Worm (Caenorhabditis elegans) whole organism, young adult: ENCODE results near the gene vps-26.
A peak's percentile ranks its signal among the peaks of the same experiment; 100 is the strongest.

ENCODE experiments used
- C17E4.6 ChIP-seq: fragments of 200-800 bp; sonication (Bioruptor generic); IDR thresholded peaks from 2 replicates; pipeline ENCODE4 v1.3.6; 2022; ENCODE audit warnings: missing genetic modification reagents, missing genetic modification characterization, missing compliant biosample characterization
- D2030.7 ChIP-seq: fragments of 200-800 bp; sonication (Bioruptor generic); IDR thresholded peaks from 2 replicates; pipeline ENCODE4 v1.3.6; 2022; ENCODE audit warnings: missing genetic modification reagents, missing genetic modification characterization, missing compliant biosample characterization
- F23B12.7 ChIP-seq: sonication (generic microtip); optimal IDR thresholded peaks from 2 replicates; lab custom pipeline; 2017; ENCODE audit warnings: missing genetic modification characterization, mild to moderate bottlenecking, missing compliant biosample characterization, antibody characterized with exemption, moderate library complexity; ENCODE audit not compliant: insufficient read depth
- F39B2.1 ChIP-seq: fragments of 200-800 bp; sonication (Bioruptor generic); IDR thresholded peaks from 2 replicates; pipeline ENCODE4 v1.3.6; 2022; ENCODE audit warnings: missing genetic modification reagents, missing genetic modification characterization, missing compliant biosample characterization
- F52B5.7 ChIP-seq: sonication (generic microtip); optimal IDR thresholded peaks from 2 replicates; lab custom pipeline; 2016; ENCODE audit warnings: mild to moderate bottlenecking, missing genetic modification characterization, missing compliant biosample characterization
- F57A8.1 ChIP-seq: fragments of 200-800 bp; sonication (Bioruptor generic); optimal IDR thresholded peaks from 2 replicates; lab custom pipeline; 2018; ENCODE audit warnings: mild to moderate bottlenecking, missing genetic modification characterization, moderate library complexity, missing compliant biosample characterization
- K12H6.12 ChIP-seq: fragments of 200-800 bp; sonication (Bioruptor generic); optimal IDR thresholded peaks from 2 replicates; lab custom pipeline; 2018; ENCODE audit warnings: mild to moderate bottlenecking, missing genetic modification characterization, missing compliant biosample characterization
- T26A5.8 ChIP-seq: sonication (generic microtip); optimal IDR thresholded peaks from 2 replicates; lab custom pipeline; 2016; ENCODE audit warnings: missing genetic modification characterization, missing compliant biosample characterization
- Y67H2A.10 ChIP-seq: fragments of 200-800 bp; sonication (Bioruptor generic); conservative IDR thresholded peaks from 2 replicates; pipeline ENCODE4 v1.3.6; 2022; ENCODE audit warnings: missing genetic modification reagents, missing genetic modification characterization, missing compliant biosample characterization
- Y95B8A.8 ChIP-seq: fragments of 200-800 bp; sonication (Bioruptor generic); IDR thresholded peaks from 2 replicates; pipeline ENCODE4 v1.3.6; 2022; ENCODE audit warnings: missing genetic modification reagents, missing genetic modification characterization, missing compliant biosample characterization
- aptf-2 ChIP-seq: fragments of 200-800 bp; sonication (Bioruptor generic); conservative IDR thresholded peaks from 2 replicates; pipeline ENCODE4 v1.3.6; 2022; ENCODE audit warnings: missing genetic modification reagents, missing genetic modification characterization, missing compliant biosample characterization
- aptf-3 ChIP-seq: fragments of 200-800 bp; sonication (Bioruptor generic); IDR thresholded peaks from 2 replicates; pipeline ENCODE4 v1.3.6; 2022; ENCODE audit warnings: missing genetic modification characterization, missing compliant biosample characterization
- attf-3 ChIP-seq: fragments of 200-800 bp; sonication (Bioruptor generic); conservative IDR thresholded peaks from 2 replicates; pipeline ENCODE4 v1.3.6; 2022; ENCODE audit warnings: missing genetic modification reagents, missing genetic modification characterization, missing compliant biosample characterization
- attf-5 ChIP-seq: fragments of 200-800 bp; sonication (Bioruptor generic); optimal IDR thresholded peaks from 2 replicates; lab custom pipeline; 2018; ENCODE audit warnings: mild to moderate bottlenecking, missing genetic modification characterization, missing compliant biosample characterization
- ccch-3 ChIP-seq: fragments of 200-800 bp; sonication (Bioruptor generic); optimal IDR thresholded peaks from 2 replicates; lab custom pipeline; 2018; ENCODE audit warnings: mild to moderate bottlenecking, missing genetic modification characterization, missing compliant biosample characterization
- ceh-27 ChIP-seq: fragments of 200-800 bp; sonication (Bioruptor generic); optimal IDR thresholded peaks from 2 replicates; lab custom pipeline; 2018; ENCODE audit warnings: mild to moderate bottlenecking, missing genetic modification characterization, moderate library complexity, missing compliant biosample characterization
- ceh-91 ChIP-seq: fragments of 200-800 bp; sonication (Bioruptor generic); IDR thresholded peaks from 2 replicates; pipeline ENCODE4 v1.3.6; 2022; ENCODE audit warnings: missing genetic modification reagents, missing genetic modification characterization, missing compliant biosample characterization
- chd-7 ChIP-seq: sonication (generic microtip); optimal IDR thresholded peaks from 2 replicates; lab custom pipeline; 2016; ENCODE audit warnings: mild to moderate bottlenecking, missing genetic modification characterization, moderate library complexity, missing compliant biosample characterization
- die-1 ChIP-seq: sonication (generic microtip); optimal IDR thresholded peaks from 2 replicates; lab custom pipeline; 2016; ENCODE audit warnings: missing genotype, mild to moderate bottlenecking, missing genetic modification characterization, missing compliant biosample characterization
- dpl-1 ChIP-seq: fragments of 150-350 bp; optimal IDR thresholded peaks from 2 replicates; lab custom pipeline; 2014; ENCODE audit warnings: missing biosample characterization, missing genetic modification reagents, missing genetic modification characterization
- efl-1 ChIP-seq: fragments of 150-350 bp; optimal IDR thresholded peaks from 2 replicates; lab custom pipeline; 2014; ENCODE audit warnings: missing biosample characterization, missing genetic modification reagents, missing genetic modification characterization
- ekl-4 ChIP-seq: fragments of 200-800 bp; sonication (Bioruptor generic); IDR thresholded peaks from 2 replicates; pipeline ENCODE4 v1.3.6; 2022; ENCODE audit warnings: missing genetic modification reagents, missing genetic modification characterization, missing compliant biosample characterization
- gei-17 ChIP-seq: fragments of 200-800 bp; sonication (Bioruptor generic); optimal IDR thresholded peaks from 2 replicates; lab custom pipeline; 2018; ENCODE audit warnings: mild to moderate bottlenecking, missing genetic modification characterization, missing compliant biosample characterization
- hlh-26 ChIP-seq: fragments of 200-800 bp; sonication (Bioruptor generic); conservative IDR thresholded peaks from 2 replicates; pipeline ENCODE4 v1.3.6; 2022; ENCODE audit warnings: missing genetic modification reagents, missing genetic modification characterization, missing compliant biosample characterization
- hmg-1.2 ChIP-seq: fragments of 200-800 bp; sonication (Bioruptor generic); IDR thresholded peaks from 2 replicates; pipeline ENCODE4 v1.3.6; 2022; ENCODE audit warnings: missing genetic modification reagents, missing genetic modification characterization, missing compliant biosample characterization
- hrde-1 ChIP-seq: sonication (generic microtip); optimal IDR thresholded peaks from 2 replicates; lab custom pipeline; 2016; ENCODE audit warnings: missing genetic modification characterization, mild to moderate bottlenecking, missing compliant biosample characterization, moderate library complexity, missing genotype, missing genetic modification reagents, borderline replicate concordance
- hsf-1 ChIP-seq: fragments of 200-800 bp; sonication (Bioruptor generic); IDR thresholded peaks from 2 replicates; pipeline ENCODE4 v1.3.6; 2022; ENCODE audit warnings: missing genetic modification reagents, missing genetic modification characterization, missing compliant biosample characterization
- lin-40 ChIP-seq: sonication (generic microtip); optimal IDR thresholded peaks from 2 replicates; lab custom pipeline; 2016; ENCODE audit warnings: missing genetic modification characterization, mild to moderate bottlenecking, missing compliant biosample characterization, missing genotype, missing genetic modification reagents
- lsl-1 ChIP-seq: fragments of 200-800 bp; sonication (Bioruptor generic); optimal IDR thresholded peaks from 2 replicates; lab custom pipeline; 2018; ENCODE audit warnings: mild to moderate bottlenecking, missing genetic modification characterization, moderate library complexity, missing compliant biosample characterization
- lsy-27 ChIP-seq: sonication (generic microtip); optimal IDR thresholded peaks from 2 replicates; lab custom pipeline; 2017; ENCODE audit warnings: missing genetic modification characterization, mild to moderate bottlenecking, missing compliant biosample characterization, antibody characterized with exemption, missing genotype, borderline replicate concordance; ENCODE audit not compliant: insufficient read depth
- madf-3 ChIP-seq: fragments of 200-800 bp; sonication (Bioruptor generic); IDR thresholded peaks from 2 replicates; pipeline ENCODE4 v1.3.6; 2022; ENCODE audit warnings: missing genetic modification reagents, missing genetic modification characterization, missing compliant biosample characterization
- madf-8 ChIP-seq: fragments of 200-800 bp; sonication (Bioruptor generic); conservative IDR thresholded peaks from 2 replicates; pipeline ENCODE4 v1.3.6; 2022; ENCODE audit warnings: missing genetic modification reagents, missing genetic modification characterization, missing compliant biosample characterization
- mcd-1 ChIP-seq: fragments of 200-800 bp; sonication (Bioruptor generic); IDR thresholded peaks from 2 replicates; pipeline ENCODE4 v1.3.6; 2022; ENCODE audit warnings: missing genetic modification reagents, missing genetic modification characterization, missing compliant biosample characterization
- mes-4 ChIP-seq: sonication (generic microtip); optimal IDR thresholded peaks from 2 replicates; lab custom pipeline; 2016; ENCODE audit warnings: missing genotype, missing genetic modification characterization, missing compliant biosample characterization
- mxl-1 ChIP-seq: sonication (generic microtip); optimal IDR thresholded peaks from 2 replicates; lab custom pipeline; 2016; ENCODE audit warnings: missing genetic modification characterization, missing compliant biosample characterization
- nfya-2 ChIP-seq: fragments of 200-800 bp; sonication (Bioruptor generic); IDR thresholded peaks from 2 replicates; pipeline ENCODE4 v1.3.6; 2022; ENCODE audit warnings: missing genetic modification reagents, missing genetic modification characterization, missing compliant biosample characterization
- nhr-90 ChIP-seq: sonication (generic microtip); optimal IDR thresholded peaks from 2 replicates; lab custom pipeline; 2016; ENCODE audit warnings: missing genotype, mild to moderate bottlenecking, missing genetic modification characterization, missing compliant biosample characterization
- pha-4 ChIP-seq: fragments of 150-350 bp; sonication (generic microtip); optimal IDR thresholded peaks from 2 replicates; lab custom pipeline; 2014; ENCODE audit warnings: missing biosample characterization, missing genetic modification reagents, missing genetic modification characterization
- rcor-1 ChIP-seq: fragments of 200-800 bp; sonication (Bioruptor generic); IDR thresholded peaks from 2 replicates; pipeline ENCODE4 v1.3.6; 2022; ENCODE audit warnings: missing genetic modification reagents, missing genetic modification characterization, missing compliant biosample characterization
- repo-1 ChIP-seq: sonication (generic microtip); optimal IDR thresholded peaks from 2 replicates; lab custom pipeline; 2017; ENCODE audit warnings: mild to moderate bottlenecking, missing genetic modification characterization, missing compliant biosample characterization
- sea-2 ChIP-seq: fragments of 200-800 bp; sonication (Bioruptor generic); IDR thresholded peaks from 2 replicates; pipeline ENCODE4 v1.3.6; 2022; ENCODE audit warnings: missing genetic modification characterization, missing compliant biosample characterization
- snpc-1.1 ChIP-seq: sonication (generic microtip); optimal IDR thresholded peaks from 2 replicates; lab custom pipeline; 2017; ENCODE audit warnings: missing genetic modification characterization, mild to moderate bottlenecking, missing compliant biosample characterization, antibody characterized with exemption, moderate library complexity, missing genotype, missing genetic modification reagents; ENCODE audit not compliant: insufficient read depth
- snpc-3.4 ChIP-seq: sonication (generic microtip); optimal IDR thresholded peaks from 2 replicates; lab custom pipeline; 2017; ENCODE audit warnings: missing genetic modification characterization, mild to moderate bottlenecking, missing compliant biosample characterization, antibody characterized with exemption, moderate library complexity, missing genotype, missing genetic modification reagents
- tlf-1 ChIP-seq: fragments of 200-800 bp; sonication (Bioruptor generic); optimal IDR thresholded peaks from 2 replicates; lab custom pipeline; 2018; ENCODE audit warnings: mild to moderate bottlenecking, missing genetic modification characterization, missing compliant biosample characterization
- unc-62 ChIP-seq: fragments of 150-350 bp; optimal IDR thresholded peaks from 2 replicates; lab custom pipeline; 2014; ENCODE audit warnings: missing biosample characterization, missing genetic modification reagents, missing genetic modification characterization
- ztf-22 ChIP-seq: fragments of 200-800 bp; sonication (Bioruptor generic); optimal IDR thresholded peaks from 2 replicates; lab custom pipeline; 2018; ENCODE audit warnings: mild to moderate bottlenecking, missing genetic modification characterization, moderate library complexity, missing compliant biosample characterization
- ztf-26 ChIP-seq: sonication (generic microtip); optimal IDR thresholded peaks from 2 replicates; lab custom pipeline; 2017; ENCODE audit warnings: missing genetic modification characterization, missing compliant biosample characterization
- ztf-28 ChIP-seq: fragments of 200-800 bp; sonication (Bioruptor generic); IDR thresholded peaks from 2 replicates; pipeline ENCODE4 v1.3.6; 2022; ENCODE audit warnings: missing genetic modification reagents, missing genetic modification characterization, missing compliant biosample characterization

Gene vps-26

ce11 chrIV:9335552-9336251 is 5.9 kb downstream of the vps-26 start, which contains the start of the genes coa-4 and T20D3.14 (continued):
- no peak for TF ChIP-seq nfya-2
- no peak for TF ChIP-seq madf-3 (GFP tag; lab: Robert Waterston, UW)
- peak; percentile 15 for TF ChIP-seq pha-4 (tag; lab: Kevin White, UChicago)
- TF ChIP-seq lin-40 (tag; lab: Kevin White, UChicago): peak; percentile 32
- TF ChIP-seq nhr-90: no peak
- TF ChIP-seq ceh-91 (GFP tag; lab: Robert Waterston, UW): no peak
- no peak for TF ChIP-seq snpc-1.1 (tag; lab: Kevin White, UChicago)
- no peak for TF ChIP-seq T26A5.8 (tag; lab: Kevin White, UChicago)
- peak; percentile 42; the same call in 1 of the 2 replicates for TF ChIP-seq mcd-1 (GFP tag; lab: Robert Waterston, UW)
- no peak for TF ChIP-seq F57A8.1 (GFP tag; lab: Kevin White, UChicago)
- TF ChIP-seq efl-1 (GFP tag; lab: Kevin White, UChicago): no peak
- TF ChIP-seq dpl-1: no peak
- TF ChIP-seq aptf-2 (GFP tag; lab: Robert Waterston, UW): no peak
- TF ChIP-seq D2030.7 (GFP tag; lab: Robert Waterston, UW): no peak
- no peak for TF ChIP-seq attf-3 (GFP tag; lab: Robert Waterston, UW)
- TF ChIP-seq chd-7 (tag; lab: Kevin White, UChicago): no peak
- no peak for TF ChIP-seq Y95B8A.8 (GFP tag; lab: Robert Waterston, UW)
- TF ChIP-seq gei-17 (GFP tag; lab: Kevin White, UChicago): no peak
- no peak for TF ChIP-seq snpc-3.4 (tag; lab: Kevin White, UChicago)
- no peak for TF ChIP-seq hlh-26 (GFP tag; lab: Robert Waterston, UW)
- TF ChIP-seq hsf-1 (GFP tag; lab: Robert Waterston, UW): no peak
- no peak for TF ChIP-seq ekl-4 (GFP tag; lab: Robert Waterston, UW)
- no peak for TF ChIP-seq F23B12.7 (tag; lab: Kevin White, UChicago)
- TF ChIP-seq ccch-3: no peak
- no peak for TF ChIP-seq repo-1 (tag; lab: Kevin White, UChicago)
- no peak for TF ChIP-seq sea-2
- no peak for TF ChIP-seq ceh-27 (GFP tag; lab: Kevin White, UChicago)
- TF ChIP-seq F52B5.7 (tag; lab: Kevin White, UChicago): no peak
- peak; percentile 75 for TF ChIP-seq hmg-1.2 (GFP tag; lab: Robert Waterston, UW)
- no peak for TF ChIP-seq lsy-27 (tag; lab: Kevin White, UChicago)
- no peak for TF ChIP-seq rcor-1 (GFP tag; lab: Robert Waterston, UW)
- TF ChIP-seq mes-4 (tag; lab: Kevin White, UChicago): no peak
- TF ChIP-seq unc-62 (GFP tag; lab: Kevin White, UChicago): no peak
- TF ChIP-seq madf-8 (GFP tag; lab: Robert Waterston, UW): no peak
- TF ChIP-seq attf-5 (GFP tag; lab: Kevin White, UChicago): peak; percentile 43
- TF ChIP-seq ztf-22: no peak
- no peak for TF ChIP-seq mxl-1
- no peak for TF ChIP-seq die-1 (tag; lab: Kevin White, UChicago)
- no peak for TF ChIP-seq aptf-3 (GFP tag; lab: Robert Waterston, UW)
- no peak for TF ChIP-seq hrde-1 (tag; lab: Kevin White, UChicago)
- no peak for TF ChIP-seq C17E4.6 (GFP tag; lab: Robert Waterston, UW)
- TF ChIP-seq ztf-28 (GFP tag; lab: Robert Waterston, UW): no peak
- TF ChIP-seq lsl-1: no peak
- no peak for TF ChIP-seq ztf-26 (tag; lab: Kevin White, UChicago)
- TF ChIP-seq K12H6.12: no peak
- TF ChIP-seq Y67H2A.10 (GFP tag; lab: Robert Waterston, UW): no peak
- TF ChIP-seq tlf-1 (GFP tag; lab: Kevin White, UChicago): no peak
- no peak for TF ChIP-seq F39B2.1
